Fruit fly (Drosophila melanogaster) whole organism, embryonic: Measurements from ENCODE around the gene bwa.

Source experiments
- CG10431 ChIP-seq: fragments of 200-800 bp; sonication (Bioruptor generic); optimal IDR thresholded peaks from 3 replicates; lab custom pipeline; 2018; ENCODE audit warnings: missing biosample characterization, mild to moderate bottlenecking, missing genetic modification characterization
- CG10959 ChIP-seq: fragments of 200-800 bp; sonication (Bioruptor generic); IDR thresholded peaks from 2 replicates; pipeline ENCODE4 v1.3.6; 2022; ENCODE audit warnings: missing biosample characterization, missing genetic modification characterization
- CG11696 ChIP-seq: fragments of 200-800 bp; sonication (Bioruptor generic); IDR thresholded peaks from 2 replicates; pipeline ENCODE4 v1.3.6; 2022; ENCODE audit warnings: missing biosample characterization, missing genetic modification characterization
- CG12071 ChIP-seq: fragments of 200-800 bp; sonication (Bioruptor generic); optimal IDR thresholded peaks from 3 replicates; lab custom pipeline; 2018; ENCODE audit warnings: missing biosample characterization, mild to moderate bottlenecking, missing genetic modification characterization
- CG14710 ChIP-seq: fragments of 200-800 bp; sonication (Bioruptor generic); optimal IDR thresholded peaks from 3 replicates; lab custom pipeline; 2019; ENCODE audit warnings: missing biosample characterization, mild to moderate bottlenecking, missing genetic modification characterization, moderate library complexity
- CG15514 ChIP-seq: fragments of 200-800 bp; sonication (Bioruptor generic); optimal IDR thresholded peaks from 3 replicates; lab custom pipeline; 2017; ENCODE audit warnings: missing biosample characterization, missing genetic modification characterization, mild to moderate bottlenecking, moderate library complexity, missing genetic modification reagents
- CG17328 ChIP-seq: fragments of 200-800 bp; sonication (Bioruptor generic); IDR thresholded peaks from 2 replicates; pipeline ENCODE4 v1.3.6; 2022; ENCODE audit warnings: missing biosample characterization, missing genetic modification characterization
- CG17612 ChIP-seq: fragments of 200-800 bp; sonication (Bioruptor generic); IDR thresholded peaks from 2 replicates; pipeline ENCODE4 v1.3.6; 2022; ENCODE audit warnings: missing biosample characterization, missing genetic modification characterization
- CG3726 ChIP-seq: fragments of 200-800 bp; sonication (Bioruptor generic); IDR thresholded peaks from 3 replicates; pipeline ENCODE4, ENCODE4 v1.3.6; 2022; ENCODE audit warnings: missing biosample characterization, missing genetic modification characterization
- CG4328 ChIP-seq: fragments of 200-800 bp; sonication (Bioruptor generic); optimal IDR thresholded peaks from 3 replicates; lab custom pipeline; 2017; ENCODE audit warnings: missing biosample characterization, missing genetic modification reagents, missing genetic modification characterization
- CG4854 ChIP-seq: fragments of 200-800 bp; sonication (Bioruptor generic); optimal IDR thresholded peaks from 2 replicates; lab custom pipeline; 2016; ENCODE audit warnings: missing biosample characterization, missing genetic modification characterization, inconsistent platforms
- CG5953 ChIP-seq: fragments of 200-800 bp; sonication (Bioruptor generic); IDR thresholded peaks from 2 replicates; pipeline ENCODE4 v1.3.6; 2022; ENCODE audit warnings: missing biosample characterization, missing genetic modification characterization
- CG6813 ChIP-seq: fragments of 200-800 bp; sonication (Bioruptor generic); optimal IDR thresholded peaks from 2 replicates; lab custom pipeline; 2017; ENCODE audit warnings: missing biosample characterization, missing genetic modification characterization, mild to moderate bottlenecking, moderate library complexity, missing genetic modification reagents
- CG8089 ChIP-seq: fragments of 200-800 bp; sonication (Bioruptor generic); optimal IDR thresholded peaks from 3 replicates; lab custom pipeline; 2016; ENCODE audit warnings: missing biosample characterization, missing genetic modification characterization
- CG8290 ChIP-seq, 3 experiments: fragments of 200-800 bp; sonication (Bioruptor generic); optimal IDR thresholded peaks; 2 replicates each; lab custom pipeline; 2016 to 2019; ENCODE audit warnings: missing biosample characterization in 3 of 3, missing genetic modification characterization in 3 of 3, mild to moderate bottlenecking in 2 of 3, moderate library complexity in 1 of 3
- CG9797 ChIP-seq: fragments of 200-800 bp; sonication (Bioruptor generic); optimal IDR thresholded peaks from 3 replicates; lab custom pipeline; 2018; ENCODE audit warnings: missing biosample characterization, mild to moderate bottlenecking, missing genetic modification characterization
- Deaf1 ChIP-seq: fragments of 200-800 bp; optimal IDR thresholded peaks from 3 replicates; lab custom pipeline; 2019; ENCODE audit warnings: missing biosample characterization, mild to moderate bottlenecking, missing genetic modification characterization, moderate library complexity
- Dfd ChIP-seq, 2 experiments: fragments of >200 bp; optimal IDR thresholded peaks; 2 replicates each; lab custom pipeline; 2017; ENCODE audit warnings: missing biosample characterization in 2 of 2, missing genetic modification characterization in 2 of 2
- Dip3 ChIP-seq: fragments of 200-800 bp; sonication (Bioruptor generic); optimal IDR thresholded peaks from 3 replicates; lab custom pipeline; 2016; ENCODE audit warnings: missing biosample characterization, missing genetic modification characterization
- Drgx ChIP-seq: fragments of 200-800 bp; sonication (Bioruptor generic); IDR thresholded peaks from 2 replicates; pipeline ENCODE4 v1.3.6; 2022; ENCODE audit warnings: missing biosample characterization, missing genetic modification characterization
- Fer2 ChIP-seq: fragments of 200-800 bp; sonication (Bioruptor generic); optimal IDR thresholded peaks from 2 replicates; lab custom pipeline; 2018; ENCODE audit warnings: missing biosample characterization, mild to moderate bottlenecking, missing genetic modification characterization, moderate library complexity
- GATAe ChIP-seq: fragments of 200-800 bp; sonication (Bioruptor generic); conservative IDR thresholded peaks from 2 replicates; pipeline ENCODE4 v1.3.6; 2022; ENCODE audit warnings: missing biosample characterization, missing genetic modification characterization
- HmgZ ChIP-seq: fragments of 200-800 bp; sonication (Bioruptor generic); optimal IDR thresholded peaks from 2 replicates; lab custom pipeline; 2018; ENCODE audit warnings: missing biosample characterization, mild to moderate bottlenecking, missing genetic modification characterization
- Mes4 ChIP-seq: fragments of 200-800 bp; sonication (Bioruptor generic); optimal IDR thresholded peaks from 2 replicates; lab custom pipeline; 2016; ENCODE audit warnings: missing biosample characterization, missing genetic modification characterization
- Nf-YC ChIP-seq: fragments of 200-800 bp; optimal IDR thresholded peaks from 3 replicates; lab custom pipeline; 2019; ENCODE audit warnings: missing biosample characterization, mild to moderate bottlenecking, missing genetic modification characterization, moderate library complexity
- Ravus ChIP-seq: fragments of 200-800 bp; sonication (Bioruptor generic); IDR thresholded peaks from 2 replicates; pipeline ENCODE4 v1.3.6; 2022; ENCODE audit warnings: missing biosample characterization, missing genetic modification characterization
- Taf1 ChIP-seq: fragments of 200-800 bp; sonication (Bioruptor generic); IDR thresholded peaks from 2 replicates; pipeline ENCODE4 v1.3.6; 2022; ENCODE audit warnings: missing biosample characterization, missing genetic modification characterization
- abd-A ChIP-seq: fragments of 200-800 bp; sonication (Bioruptor generic); optimal IDR thresholded peaks from 3 replicates; lab custom pipeline; 2019; ENCODE audit warnings: missing biosample characterization, mild to moderate bottlenecking, missing genetic modification characterization, moderate library complexity
- bab2 ChIP-seq: fragments of 200-800 bp; sonication (Bioruptor generic); optimal IDR thresholded peaks from 2 replicates; lab custom pipeline; 2016; ENCODE audit warnings: missing biosample characterization, missing genetic modification characterization
- btn ChIP-seq: fragments of 200-800 bp; sonication (Bioruptor generic); optimal IDR thresholded peaks from 2 replicates; lab custom pipeline; 2016; ENCODE audit warnings: missing biosample characterization, missing genetic modification characterization
- ci ChIP-seq: fragments of 200-800 bp; sonication (Bioruptor generic); IDR thresholded peaks from 3 replicates; pipeline ENCODE4 v1.3.6; 2022; ENCODE audit warnings: missing biosample characterization, missing genetic modification characterization
- dpn ChIP-seq, 2 experiments: fragments of 200-800 bp; sonication (Bioruptor generic); optimal IDR thresholded peaks; 3 replicates each; lab custom pipeline; 2016; ENCODE audit warnings: missing biosample characterization in 2 of 2, missing genetic modification characterization in 2 of 2
- dysf ChIP-seq: fragments of 200-800 bp; sonication (Bioruptor generic); IDR thresholded peaks from 3 replicates; pipeline ENCODE4 v1.3.6; 2022; ENCODE audit warnings: missing biosample characterization, missing genetic modification characterization
- ewg ChIP-seq: fragments of 200-800 bp; sonication (Bioruptor generic); optimal IDR thresholded peaks from 3 replicates; lab custom pipeline; 2017; ENCODE audit warnings: mild to moderate bottlenecking, missing biosample characterization, missing genetic modification reagents, missing genetic modification characterization
- hkb ChIP-seq, 2 experiments: fragments of 200-800 bp in 1 of 2; fragments of >200 bp in 1 of 2; sonication (Bioruptor generic) in 1 of 2; IDR thresholded peaks in 1 of 2; optimal IDR thresholded peaks in 1 of 2; 2 replicates each; pipeline versions ENCODE4 v1.3.6 to Lab custom; 2017 to 2022; ENCODE audit warnings: missing biosample characterization in 1 of 2, missing genetic modification characterization in 1 of 2
- jing ChIP-seq: fragments of 200-800 bp; sonication (Bioruptor generic); optimal IDR thresholded peaks from 2 replicates; lab custom pipeline; 2018; ENCODE audit warnings: missing biosample characterization, mild to moderate bottlenecking, missing genetic modification characterization
- jumu ChIP-seq: fragments of 200-800 bp; sonication (Bioruptor generic); optimal IDR thresholded peaks from 3 replicates; lab custom pipeline; 2016; ENCODE audit warnings: missing biosample characterization, missing genetic modification characterization
- kah ChIP-seq: fragments of 200-800 bp; sonication (Bioruptor generic); optimal IDR thresholded peaks from 2 replicates; lab custom pipeline; 2018; ENCODE audit warnings: missing biosample characterization, mild to moderate bottlenecking, missing genetic modification characterization
- lola ChIP-seq, 3 experiments: fragments of >200 bp in 2 of 3; fragments of 200-800 bp in 1 of 3; sonication (Bioruptor generic) in 1 of 3; optimal IDR thresholded peaks; 2 replicates each; lab custom pipeline; 2017 to 2019; ENCODE audit warnings: missing biosample characterization in 3 of 3, missing genetic modification characterization in 3 of 3, mild to moderate bottlenecking in 1 of 3, moderate library complexity in 1 of 3
- maf-S ChIP-seq: fragments of 200-800 bp; sonication (Bioruptor generic); optimal IDR thresholded peaks from 2 replicates; lab custom pipeline; 2016; ENCODE audit warnings: missing biosample characterization, missing genetic modification characterization
- peb ChIP-seq: fragments of 200-800 bp; sonication (Bioruptor generic); IDR thresholded peaks from 2 replicates; pipeline ENCODE4 v1.3.6; 2022; ENCODE audit warnings: missing biosample characterization, missing genetic modification characterization
- rib ChIP-seq: fragments of 200-800 bp; sonication (Bioruptor generic); IDR thresholded peaks from 2 replicates; pipeline ENCODE4 v1.3.6; 2022; ENCODE audit warnings: missing biosample characterization, missing genetic modification characterization
- sens-2 ChIP-seq: fragments of 200-800 bp; sonication (Bioruptor generic); IDR thresholded peaks from 2 replicates; pipeline ENCODE4 v1.3.6; 2022; ENCODE audit warnings: missing biosample characterization, missing genetic modification characterization
- slbo ChIP-seq: fragments of 200-800 bp; sonication (Bioruptor generic); IDR thresholded peaks from 2 replicates; pipeline ENCODE4 v1.3.6; 2022; ENCODE audit warnings: missing biosample characterization, missing genetic modification characterization
- slou ChIP-seq: fragments of 200-800 bp; sonication (Bioruptor generic); optimal IDR thresholded peaks from 3 replicates; lab custom pipeline; 2016; ENCODE audit warnings: missing biosample characterization, missing genetic modification characterization
- slp2 ChIP-seq: fragments of 200-800 bp; sonication (Bioruptor generic); optimal IDR thresholded peaks from 2 replicates; lab custom pipeline; 2016; ENCODE audit warnings: missing biosample characterization, missing genetic modification characterization
- tap ChIP-seq: fragments of 200-800 bp; optimal IDR thresholded peaks from 3 replicates; lab custom pipeline; 2019; ENCODE audit warnings: missing biosample characterization, mild to moderate bottlenecking, missing genetic modification characterization, moderate library complexity
- tll ChIP-seq, 2 experiments: fragments of 200-800 bp in 1 of 2; fragments of >200 bp in 1 of 2; sonication (Bioruptor generic) in 1 of 2; optimal IDR thresholded peaks; 2 replicates each; lab custom pipeline; 2017 to 2019; ENCODE audit warnings: missing biosample characterization in 2 of 2, missing genetic modification characterization in 2 of 2, mild to moderate bottlenecking in 1 of 2, moderate library complexity in 1 of 2
- unc-4 ChIP-seq: fragments of 200-800 bp; sonication (Bioruptor generic); IDR thresholded peaks from 2 replicates; pipeline ENCODE4 v1.3.6; 2022; ENCODE audit warnings: missing biosample characterization, missing genetic modification characterization; ENCODE audit not compliant: partially characterized antibody

The bwa gene

DNA sequence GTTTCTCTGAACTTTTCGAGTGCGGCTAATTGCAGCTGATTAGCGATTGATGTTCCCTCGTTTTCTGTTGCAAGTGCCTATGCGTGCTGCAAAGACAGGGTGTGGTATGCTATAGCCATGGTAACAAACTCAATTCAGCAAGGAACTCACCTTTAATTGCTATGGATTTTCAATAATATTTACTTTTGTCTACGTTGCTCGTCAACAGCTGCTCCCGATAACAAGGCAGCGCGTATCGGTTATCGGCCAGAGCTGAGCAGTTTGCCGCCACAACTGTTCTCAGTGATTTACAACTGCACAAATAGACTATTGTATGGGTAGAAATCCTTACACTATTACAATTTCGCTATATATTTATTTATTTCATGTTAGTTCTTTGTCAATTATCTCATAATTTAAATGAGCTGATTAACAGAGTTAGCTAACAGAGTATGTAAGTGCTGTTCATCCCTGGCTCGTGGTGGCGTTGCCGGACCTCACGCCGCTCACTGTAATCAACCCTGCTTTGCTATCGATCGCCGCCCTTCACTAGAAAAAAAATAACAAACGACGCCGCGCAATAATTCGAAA, 9.1 kb downstream of the bwa start, which contains the start of the genes pr and neb (continued):
- TF ChIP-seq CG9797 (GFP tag; lab: Kevin White, UChicago) (peak; percentile 34), ewg (GFP tag; lab: Kevin White, UChicago) (peak; percentile 26), CG6813 (GFP tag; lab: Kevin White, UChicago) (no peak), jing (GFP tag; lab: Kevin White, UChicago) (no peak), rib (GFP tag; lab: Robert Waterston, UW) (peak; percentile 17; the same call in 1 of the 2 replicates), tll (GFP tag; optimal IDR thresholded peaks at IDR 0.05; lab: Kevin White, UChicago) (peak in 1 of 2 experiments; percentile 34), ci (GFP tag; lab: Robert Waterston, UW) (peak; percentile 73), Fer2 (tag; lab: Kevin White, UChicago) (no peak), CG12071 (GFP tag; lab: Kevin White, UChicago) (no peak), sens-2 (GFP tag; lab: Robert Waterston, UW) (no peak), Taf1 (no peak), CG15514 (GFP tag; lab: Kevin White, UChicago) (peak; percentile 98), Deaf1 (tag; lab: Kevin White, UChicago) (peak; percentile 34), Dfd (GFP tag; optimal IDR thresholded peaks at IDR 0.05; lab: Kevin White, UChicago) (no peak), jumu (peak; percentile 13), CG10431 (GFP tag; lab: Kevin White, UChicago) (no peak), Ravus (GFP tag; lab: Robert Waterston, UW) (no peak; the same call in 1 of the 2 replicates), CG8089 (no peak), CG10959 (GFP tag; lab: Robert Waterston, UW) (peak; percentile 48), CG5953 (GFP tag; lab: Robert Waterston, UW) (peak; percentile 58; the same call in 1 of the 2 replicates), Drgx (GFP tag; lab: Robert Waterston, UW) (no peak), hkb (optimal IDR thresholded peaks at IDR 0.05; lab: Kevin White, UChicago) (peak; percentile 58), hkb (GFP tag; IDR thresholded peaks at IDR 0.05; lab: Robert Waterston, UW) (peak; percentile 82), btn (GFP tag; lab: Kevin White, UChicago) (no peak), dpn (GFP tag; optimal IDR thresholded peaks at IDR 0.05; lab: Kevin White, UChicago) (peak; percentile 51 to 55), slp2 (no peak), peb (no peak), Nf-YC (tag; lab: Kevin White, UChicago) (peak; percentile 49), dysf (peak; percentile 63; the same call in 2 of the 3 replicates), kah (GFP tag; lab: Kevin White, UChicago) (no peak), unc-4 (GFP tag; lab: Robert Waterston, UW) (peak; percentile 44; the same call in 1 of the 2 replicates), CG17612 (no peak), GATAe (no peak), CG3726 (GFP tag; lab: Robert Waterston, UW) (no peak), CG4854 (GFP tag; lab: Kevin White, UChicago) (peak; percentile 57), bab2 (peak; percentile 23), HmgZ (tag; lab: Kevin White, UChicago) (peak; percentile 49), Dip3 (GFP tag; lab: Kevin White, UChicago) (peak; percentile 24), maf-S (GFP tag; lab: Kevin White, UChicago) (peak; percentile 23), slbo (GFP tag; lab: Robert Waterston, UW) (peak; percentile 74), CG17328 (peak; percentile 73; the same call in 1 of the 2 replicates), CG11696 (GFP tag; lab: Robert Waterston, UW) (no peak), abd-A (tag; lab: Kevin White, UChicago) (no peak), tap (tag; lab: Kevin White, UChicago) (no peak), CG14710 (peak; percentile 69), Mes4 (no peak), lola (GFP tag; optimal IDR thresholded peaks at IDR 0.05; lab: Kevin White, UChicago) (peak in 1 of 3 experiments; percentile 55), CG8290 (GFP tag; optimal IDR thresholded peaks at IDR 0.05; lab: Kevin White, UChicago) (peak; percentile 56), CG8290 (tag; optimal IDR thresholded peaks at IDR 0.05; lab: Kevin White, UChicago) (peak in 1 of 2 experiments; percentile 64), slou (GFP tag; lab: Kevin White, UChicago) (peak; percentile 36), CG4328 (GFP tag; lab: Kevin White, UChicago) (no peak)
